Fruit fly (Drosophila melanogaster): ENCODE results near the gene SdicA.

Gene SdicA

DNA sequence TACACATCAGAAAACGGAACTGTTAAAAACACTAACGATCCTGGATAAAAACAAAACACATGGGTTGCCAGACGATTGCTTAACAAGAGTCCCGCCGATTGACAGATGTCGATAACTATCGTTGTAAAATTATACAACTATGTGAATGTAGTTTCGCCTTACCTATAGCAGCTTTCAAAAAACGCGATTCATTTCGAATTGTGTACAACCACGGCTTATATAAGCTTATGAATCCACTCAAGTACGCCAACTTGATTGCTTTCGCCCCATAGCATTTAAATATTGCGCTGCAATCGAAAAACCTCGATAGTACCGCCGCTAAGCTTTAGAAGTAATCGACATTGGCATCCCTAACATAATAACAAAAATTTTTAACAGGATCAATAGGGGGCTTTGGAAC lies 31.8 kb downstream of the SdicA start, which contains the start of the genes CG9581 and CG9578 (continued):
- TF ChIP-seq CG11695 (GFP tag; IDR thresholded peaks at IDR 0.05) (no peak), bowl (GFP tag; IDR thresholded peaks at IDR 0.05) (no peak), CG42726 (GFP tag; IDR thresholded peaks at IDR 0.05; ENCODE audit: partially characterized antibody) (0 out of 2 replicates have a peak, but pooled peaks have one; percentile 33), Sin3A (optimal IDR thresholded peaks at IDR 0.05) (peak; percentile 75), dpn (GFP tag; optimal IDR thresholded peaks at IDR 0.05) (no peak), CG13296 (GFP tag; optimal IDR thresholded peaks at IDR 0.05) (no peak), CG3847 (GFP tag; IDR thresholded peaks at IDR 0.05) (0 out of 2 replicates have a peak, but pooled peaks have one; percentile 28), Hr78 (GFP tag; optimal IDR thresholded peaks at IDR 0.05) (no peak), Xbp1 (GFP tag; optimal IDR thresholded peaks at IDR 0.05) (no peak), CG10267 (tag; optimal IDR thresholded peaks at IDR 0.05) (peak; percentile 8), salm (tag; optimal IDR thresholded peaks at IDR 0.05) (no peak), croc (GFP tag; conservative IDR thresholded peaks at IDR 0.05) (no peak), CG7987 (GFP tag; optimal IDR thresholded peaks at IDR 0.05) (no peak), CG17328 (GFP tag; IDR thresholded peaks at IDR 0.05) (no peak), knrl (GFP tag; IDR thresholded peaks at IDR 0.05; ENCODE audit: partially characterized antibody) (peak; percentile 75; the same call in 2 of the 3 replicates), z (GFP tag; IDR thresholded peaks at IDR 0.05) (no peak), CG2129 (GFP tag; IDR thresholded peaks at IDR 0.05; ENCODE audit: partially characterized antibody) (peak; percentile 75), CG4360 (GFP tag; IDR thresholded peaks at IDR 0.05) (no peak), CG2875 (GFP tag; optimal IDR thresholded peaks at IDR 0.05) (no peak), sna (GFP tag; IDR thresholded peaks at IDR 0.05; ENCODE audit: partially characterized antibody) (peak; percentile 87), CG8478 (optimal IDR thresholded peaks at IDR 0.05) (no peak), CG7928 (GFP tag; optimal IDR thresholded peaks at IDR 0.05) (peak; percentile 22), CG12071 (GFP tag; optimal IDR thresholded peaks at IDR 0.05) (no peak), Side (GFP tag; optimal IDR thresholded peaks at IDR 0.05) (no peak), lilli (GFP tag; optimal IDR thresholded peaks at IDR 0.05) (peak; percentile 14), HLH4C (GFP tag; IDR thresholded peaks at IDR 0.05; ENCODE audit: partially characterized antibody) (peak; percentile 79), fu2 (GFP tag; optimal IDR thresholded peaks at IDR 0.05) (no peak), CG8089 (GFP tag; optimal IDR thresholded peaks at IDR 0.05) (no peak), CG14667 (GFP tag; IDR thresholded peaks at IDR 0.05) (no peak), gcm (GFP tag; optimal IDR thresholded peaks at IDR 0.05) (no peak), CG12391 (tag; optimal IDR thresholded peaks at IDR 0.05) (no peak), br (optimal IDR thresholded peaks at IDR 0.05) (no peak), CG16813 (GFP tag; IDR thresholded peaks at IDR 0.05; ENCODE audit: partially characterized antibody) (peak; percentile 72), ase (GFP tag; IDR thresholded peaks at IDR 0.05) (no peak), CG43689 (GFP tag; IDR thresholded peaks at IDR 0.05) (no peak), row (GFP tag; IDR thresholded peaks at IDR 0.05) (peak; percentile 52; the same call in 1 of the 3 replicates), Dref (GFP tag; IDR thresholded peaks at IDR 0.05) (peak; percentile 62), Med (GFP tag) (peak; percentile 37), Jarid2 (GFP tag; optimal IDR thresholded peaks at IDR 0.05) (no peak), chm (GFP tag; IDR thresholded peaks at IDR 0.05) (no peak), CG15696 (tag; optimal IDR thresholded peaks at IDR 0.05) (no peak), zf30C (GFP tag; optimal IDR thresholded peaks at IDR 0.05) (no peak), CG4617 (GFP tag; optimal IDR thresholded peaks at IDR 0.05; ENCODE audit: borderline replicate concordance) (peak; percentile 26), Poxn (GFP tag; IDR thresholded peaks at IDR 0.05) (no peak), crol (GFP tag; IDR thresholded peaks at IDR 0.05) (no peak), sisA (GFP tag; IDR thresholded peaks at IDR 0.05) (no peak), mld (GFP tag; IDR thresholded peaks at IDR 0.05; ENCODE audit: partially characterized antibody) (no peak; the same call in 2 of the 3 replicates), CG10565 (GFP tag; optimal IDR thresholded peaks at IDR 0.05) (no peak), cwo (GFP tag; optimal IDR thresholded peaks at IDR 0.05) (no peak), CG10431 (GFP tag; optimal IDR thresholded peaks at IDR 0.05) (no peak), CG12769 (tag; optimal IDR thresholded peaks at IDR 0.05) (no peak)

All from whole organism, embryonic.